Fruit fly (Drosophila melanogaster): ENCODE data around the gene da.

Gene da

DNA sequence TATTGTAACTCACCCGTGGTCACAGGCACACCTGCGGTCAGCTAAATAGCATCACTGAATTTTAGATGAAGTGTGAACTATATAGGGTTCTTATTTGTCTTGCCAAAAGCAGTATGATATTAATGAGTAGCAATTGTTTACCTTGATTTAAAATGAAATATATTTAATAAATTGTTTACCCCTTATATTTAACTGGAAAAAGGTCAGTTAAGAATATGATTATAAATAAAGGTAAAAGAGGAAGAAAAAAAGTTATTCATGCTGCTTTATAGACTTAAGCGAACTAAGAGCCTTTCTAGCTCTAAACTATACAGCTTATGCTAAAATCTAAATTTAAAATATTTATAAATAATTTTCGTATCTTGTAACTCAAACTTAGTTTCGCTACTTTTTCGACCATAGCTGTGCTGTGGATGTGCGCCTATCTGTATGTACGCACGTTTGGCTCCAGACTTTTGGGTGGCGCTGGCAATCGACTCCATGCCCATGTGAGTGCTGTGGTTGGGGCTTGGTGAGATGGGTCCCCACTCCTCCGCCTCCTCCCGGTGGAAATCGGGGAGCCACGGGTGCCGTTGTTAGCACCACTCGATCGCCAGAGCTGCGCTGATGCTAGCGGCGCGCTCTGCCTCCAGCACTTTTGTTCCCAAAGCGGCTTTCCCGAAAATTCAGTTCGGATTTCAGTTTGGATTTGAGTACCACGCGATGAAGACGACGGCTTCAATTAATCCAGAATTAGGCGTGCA lies 54.3 kb downstream of the da start, which contains the start of gene loh:
TSS of gene loh (plus strand) at position 487 of the 743 bp plus-strand sequence.
- TF ChIP-seq Snoo (tag; optimal IDR thresholded peaks at IDR 0.05) (peak; percentile 41), CG15710 (tag; optimal IDR thresholded peaks at IDR 0.05) (no peak)
